Fruit fly (Drosophila melanogaster) whole organism, wandering third instar larva: ENCODE data around the gene CG17917.

Experiments used
- CrebA ChIP-seq: fragments of 200-800 bp; sonication (Bioruptor generic); optimal IDR thresholded peaks from 2 replicates; lab custom pipeline; 2016; ENCODE audit warnings: missing biosample characterization, mild to moderate bottlenecking, missing genetic modification characterization, borderline replicate concordance
- Dif ChIP-seq: fragments of 200-275, 200-300 bp; sonication (Bioruptor generic); optimal IDR thresholded peaks from 2 replicates; lab custom pipeline; 2018; ENCODE audit warnings: missing biosample characterization, missing genetic modification characterization; ENCODE audit not compliant: partially characterized antibody
- GATAd ChIP-seq: sonication (Bioruptor generic); optimal IDR thresholded peaks from 2 replicates; lab custom pipeline; 2016; ENCODE audit warnings: missing biosample characterization, missing genetic modification characterization
- HLH106 ChIP-seq: fragments of 200-800 bp; optimal IDR thresholded peaks from 3 replicates; lab custom pipeline; 2019; ENCODE audit warnings: missing biosample characterization, mild to moderate bottlenecking, missing genetic modification characterization, moderate library complexity
- Hr83 ChIP-seq: fragments of 200-300 bp; sonication (Bioruptor generic); optimal IDR thresholded peaks from 2 replicates; lab custom pipeline; 2016; ENCODE audit warnings: missing biosample characterization, mild to moderate bottlenecking, missing genetic modification characterization, moderate library complexity; ENCODE audit not compliant: poor library complexity, severe bottlenecking
- Jra ChIP-seq: sonication (Bioruptor generic); optimal IDR thresholded peaks from 2 replicates; lab custom pipeline; 2016; ENCODE audit warnings: missing biosample characterization, missing genetic modification characterization
- Mio ChIP-seq: sonication (Bioruptor generic); optimal IDR thresholded peaks from 2 replicates; lab custom pipeline; 2016; ENCODE audit warnings: missing biosample characterization, missing genetic modification characterization
- Myc ChIP-seq: fragments of >200 bp; optimal IDR thresholded peaks from 2 replicates; lab custom pipeline; 2017
- N ChIP-seq: fragments of >200 bp; optimal IDR thresholded peaks from 2 replicates; lab custom pipeline; 2018; ENCODE audit warnings: missing biosample characterization, missing external identifiers, missing genetic modification characterization
- OdsH ChIP-seq: fragments of 200-800 bp; sonication (Bioruptor generic); optimal IDR thresholded peaks from 2 replicates; lab custom pipeline; 2016; ENCODE audit warnings: missing biosample characterization, mild to moderate bottlenecking, missing genetic modification characterization
- Rel ChIP-seq, 2 experiments: fragments of 200-800 bp; sonication (Bioruptor generic) in 1 of 2; optimal IDR thresholded peaks; 2 replicates in 1 of 2; 3 replicates in 1 of 2; lab custom pipeline; 2016 to 2019; ENCODE audit warnings: mild to moderate bottlenecking in 2 of 2, missing biosample characterization in 2 of 2, missing genetic modification characterization in 2 of 2, moderate library complexity in 1 of 2
- Sp1 ChIP-seq: fragments of 200-800 bp; sonication (Bioruptor generic); optimal IDR thresholded peaks from 3 replicates; lab custom pipeline; 2019; ENCODE audit warnings: missing biosample characterization, mild to moderate bottlenecking, missing genetic modification characterization, moderate library complexity
- Vsx2 ChIP-seq: fragments of 200-300, 225-300 bp; sonication (Bioruptor generic); optimal IDR thresholded peaks from 2 replicates; lab custom pipeline; 2018; ENCODE audit warnings: missing biosample characterization, missing genetic modification characterization; ENCODE audit not compliant: partially characterized antibody
- br ChIP-seq: fragments of 200-800 bp; sonication (Bioruptor generic); optimal IDR thresholded peaks from 2 replicates; lab custom pipeline; 2016; ENCODE audit warnings: missing biosample characterization, missing genetic modification characterization
- brk ChIP-seq: fragments of 200-800 bp; sonication (Bioruptor generic); optimal IDR thresholded peaks from 2 replicates; lab custom pipeline; 2016; ENCODE audit warnings: missing biosample characterization, mild to moderate bottlenecking, missing genetic modification characterization
- dl ChIP-seq, 2 experiments: fragments of 175-275, 200-275 bp in 1 of 2; fragments of 200-275 bp in 1 of 2; sonication (Bioruptor generic); optimal IDR thresholded peaks; lab custom pipeline; 2018; ENCODE audit warnings: mild to moderate bottlenecking in 2 of 2, missing biosample characterization in 2 of 2, missing genetic modification characterization in 2 of 2, moderate library complexity in 2 of 2; ENCODE audit not compliant: partially characterized antibody in 2 of 2, insufficient read depth in 1 of 2
- dmrt93B ChIP-seq: fragments of 200-800 bp; sonication (Bioruptor generic); optimal IDR thresholded peaks from 2 replicates; lab custom pipeline; 2018; ENCODE audit warnings: missing biosample characterization, mild to moderate bottlenecking, missing genetic modification characterization
- dsf ChIP-seq: sonication (Bioruptor generic); optimal IDR thresholded peaks from 2 replicates; lab custom pipeline; 2016; ENCODE audit warnings: missing biosample characterization, missing genetic modification characterization, borderline replicate concordance
- ey ChIP-seq: fragments of 200-800 bp; sonication (Bioruptor generic); optimal IDR thresholded peaks from 2 replicates; lab custom pipeline; 2016; ENCODE audit warnings: missing biosample characterization, missing genetic modification characterization
- foxo ChIP-seq, 2 experiments: fragments of 200-800 bp; sonication (Bioruptor generic); optimal IDR thresholded peaks; 2 replicates in 1 of 2; 3 replicates in 1 of 2; lab custom pipeline; 2016 to 2017; ENCODE audit warnings: missing biosample characterization in 2 of 2, missing genetic modification characterization in 2 of 2
- h ChIP-seq: fragments of 200-800 bp; sonication (Bioruptor generic); optimal IDR thresholded peaks from 3 replicates; lab custom pipeline; 2016; ENCODE audit warnings: missing biosample characterization, mild to moderate bottlenecking, missing genetic modification characterization
- jim ChIP-seq: fragments of 175-275, 200-325 bp; sonication (Bioruptor generic); optimal IDR thresholded peaks from 2 replicates; lab custom pipeline; 2016; ENCODE audit warnings: missing biosample characterization, mild to moderate bottlenecking, missing genetic modification characterization
- lola ChIP-seq: fragments of >200 bp; optimal IDR thresholded peaks from 2 replicates; lab custom pipeline; 2017; ENCODE audit warnings: missing biosample characterization, missing genetic modification characterization
- pan ChIP-seq: fragments of >200 bp; optimal IDR thresholded peaks from 2 replicates; lab custom pipeline; 2017
- psq ChIP-seq: fragments of 200-800 bp; sonication (Bioruptor generic); optimal IDR thresholded peaks from 3 replicates; lab custom pipeline; 2017; ENCODE audit warnings: missing biosample characterization, mild to moderate bottlenecking, missing genetic modification characterization, moderate library complexity
- rgr ChIP-seq: fragments of 200-800 bp; sonication (Bioruptor generic); optimal IDR thresholded peaks from 3 replicates; lab custom pipeline; 2016; ENCODE audit warnings: missing biosample characterization, mild to moderate bottlenecking, missing genetic modification characterization
- sage ChIP-seq: fragments of 200-800 bp; sonication (Bioruptor generic); optimal IDR thresholded peaks from 2 replicates; lab custom pipeline; 2016; ENCODE audit warnings: missing biosample characterization, mild to moderate bottlenecking, missing genetic modification characterization
- tai ChIP-seq: sonication (Bioruptor generic); optimal IDR thresholded peaks from 2 replicates; lab custom pipeline; 2016; ENCODE audit warnings: missing biosample characterization, missing genetic modification characterization
- usp ChIP-seq: fragments of >200 bp; optimal IDR thresholded peaks from 2 replicates; lab custom pipeline; 2017; ENCODE audit warnings: missing biosample characterization, missing genetic modification characterization

The CG17917 gene

dm6 chr3R:6351181-6351580 is 9.4 kb downstream of the CG17917 start:
- TF ChIP-seq N (GFP tag; lab: Kevin White, UChicago), result no peak
- TF ChIP-seq GATAd (GFP tag; lab: Kevin White, UChicago), result no peak
- TF ChIP-seq usp (GFP tag; lab: Kevin White, UChicago), result no peak
- TF ChIP-seq CrebA (GFP tag; lab: Kevin White, UChicago), result no peak
- no peak for TF ChIP-seq sage (GFP tag; lab: Kevin White, UChicago)
- no peak for TF ChIP-seq Dif (GFP tag; lab: Kevin White, UChicago)
- no peak for TF ChIP-seq dsf (GFP tag; lab: Kevin White, UChicago)
- no peak for TF ChIP-seq lola

- no peak for TF ChIP-seq jim (GFP tag; lab: Kevin White, UChicago)
- peak; percentile 18 for TF ChIP-seq rgr
- no peak for TF ChIP-seq brk (GFP tag; lab: Kevin White, UChicago)
- TF ChIP-seq dmrt93B, result no peak
- no peak for TF ChIP-seq Hr83 (GFP tag; lab: Kevin White, UChicago)
- peak; percentile 2 for TF ChIP-seq HLH106 (tag; lab: Kevin White, UChicago)
- TF ChIP-seq Jra (GFP tag; lab: Kevin White, UChicago), result no peak
- TF ChIP-seq usp (GFP tag; lab: Kevin White, UChicago), result no peak
- no peak for TF ChIP-seq pan (lab: Kevin White, UChicago)
- TF ChIP-seq sage (GFP tag; lab: Kevin White, UChicago), result no peak
- no peak for TF ChIP-seq Sp1
- peak in 1 of 2 experiments; percentile 22 for TF ChIP-seq foxo (GFP tag; optimal IDR thresholded peaks at IDR 0.05; lab: Kevin White, UChicago)
- TF ChIP-seq Dif (GFP tag; lab: Kevin White, UChicago), result no peak
These were observed 10.1 kb downstream of the CG17917 start for dm6 chr3R:6351696-6352378.

- TF ChIP-seq psq (no peak), Vsx2 (no peak), Myc (lab: Kevin White, UChicago) (no peak), CrebA (GFP tag; lab: Kevin White, UChicago) (no peak), brk (GFP tag; lab: Kevin White, UChicago) (no peak), Sp1 (no peak), tai (GFP tag; lab: Kevin White, UChicago) (no peak), ey (GFP tag; lab: Kevin White, UChicago) (no peak), rgr (no peak), HLH106 (tag; lab: Kevin White, UChicago) (no peak)
These were observed 10.7 kb downstream of the CG17917 start for dm6 chr3R:6352436-6352835.

DNA sequence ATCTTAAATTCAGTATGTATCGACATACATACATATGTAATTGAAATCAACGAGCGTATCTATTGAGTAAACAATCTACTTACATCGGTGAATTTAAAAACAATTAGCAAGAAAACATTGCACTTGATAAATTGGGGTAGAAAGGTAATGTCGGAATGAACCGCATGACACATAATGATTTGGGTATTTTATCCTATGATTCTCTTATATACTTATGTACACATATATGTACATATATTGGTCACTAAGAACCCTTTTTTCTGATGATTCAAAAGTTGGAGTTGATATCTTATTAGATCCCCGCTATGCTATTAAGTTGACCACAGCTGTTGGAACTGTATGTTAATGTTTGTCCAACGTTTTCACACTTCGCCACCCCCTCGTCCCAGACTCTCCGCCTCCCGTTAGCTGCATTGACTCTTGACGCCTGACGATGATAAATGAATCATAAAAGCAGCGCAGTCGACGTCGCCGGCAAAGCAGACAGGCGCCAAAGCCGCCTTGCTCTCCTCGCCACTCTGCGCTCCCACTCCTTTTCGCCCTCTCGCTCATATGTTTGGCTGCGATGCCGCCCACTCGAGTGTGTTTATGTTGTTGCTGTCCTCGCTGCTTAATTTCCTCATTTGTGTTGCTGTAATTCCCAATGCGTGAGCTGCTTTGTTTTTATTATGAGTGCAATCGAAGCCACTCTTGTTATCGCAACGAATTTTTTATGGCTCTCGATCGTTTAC is 11.3 kb downstream of the CG17917 start:
- TF ChIP-seq HLH106 (tag; lab: Kevin White, UChicago), result peak; percentile 23
- no peak for TF ChIP-seq OdsH (GFP tag; lab: Kevin White, UChicago)
- TF ChIP-seq Mio (GFP tag; lab: Kevin White, UChicago), result no peak
- peak; percentile 28 for TF ChIP-seq Rel (GFP tag; optimal IDR thresholded peaks at IDR 0.05; lab: Kevin White, UChicago)
- TF ChIP-seq Rel (tag; optimal IDR thresholded peaks at IDR 0.05; lab: Kevin White, UChicago), result peak; percentile 81
- peak; percentile 9 for TF ChIP-seq br (GFP tag; lab: Kevin White, UChicago)
- TF ChIP-seq dl (GFP tag; optimal IDR thresholded peaks at IDR 0.05; lab: Kevin White, UChicago; ENCODE audit: insufficient read depth in 1 of 2, partially characterized antibody in 2 of 2), result peak in 1 of 2 experiments; percentile 40
- TF ChIP-seq Hr83 (GFP tag; lab: Kevin White, UChicago), result peak; percentile 55
- peak in 1 of 2 experiments; percentile 10 for TF ChIP-seq foxo (GFP tag; optimal IDR thresholded peaks at IDR 0.05; lab: Kevin White, UChicago)
- peak; percentile 14 for TF ChIP-seq h (GFP tag; lab: Kevin White, UChicago)
